Fruit fly (Drosophila melanogaster) whole organism, embryonic: ENCODE data around the gene Capr.
A peak's percentile ranks its signal among the peaks of the same experiment; 100 is the strongest.

Source experiments
- CG11723 ChIP-seq: fragments of 200-800 bp; sonication (Bioruptor generic); optimal IDR thresholded peaks from 2 replicates; lab custom pipeline; 2017; ENCODE audit warnings: missing biosample characterization, mild to moderate bottlenecking, missing genetic modification characterization
- CG12391 ChIP-seq: fragments of 200-800 bp; sonication (Bioruptor generic); optimal IDR thresholded peaks from 3 replicates; lab custom pipeline; 2018; ENCODE audit warnings: missing biosample characterization, mild to moderate bottlenecking, missing genetic modification characterization, moderate library complexity
- CG12659 ChIP-seq: fragments of 200-800 bp; sonication (Bioruptor generic); optimal IDR thresholded peaks from 3 replicates; lab custom pipeline; 2017; ENCODE audit warnings: mild to moderate bottlenecking, missing biosample characterization, missing genetic modification reagents, missing genetic modification characterization
- CG15073 ChIP-seq: fragments of 200-800 bp; sonication (Bioruptor generic); optimal IDR thresholded peaks from 2 replicates; lab custom pipeline; 2016; ENCODE audit warnings: missing biosample characterization, missing genetic modification characterization
- CG15269 ChIP-seq: fragments of 200-800 bp; sonication (Bioruptor generic); optimal IDR thresholded peaks from 2 replicates; lab custom pipeline; 2018; ENCODE audit warnings: missing biosample characterization, mild to moderate bottlenecking, missing genetic modification characterization, moderate library complexity
- CG15696 ChIP-seq: fragments of 200-800 bp; sonication (Bioruptor generic); optimal IDR thresholded peaks from 2 replicates; lab custom pipeline; 2019; ENCODE audit warnings: missing biosample characterization, mild to moderate bottlenecking, missing genetic modification characterization, moderate library complexity
- CG1602 ChIP-seq: fragments of 200-800 bp; sonication (Bioruptor generic); optimal IDR thresholded peaks from 3 replicates; lab custom pipeline; 2016; ENCODE audit warnings: missing biosample characterization, missing genetic modification characterization
- CG1603 ChIP-seq: fragments of 200-800 bp; sonication (Bioruptor generic); optimal IDR thresholded peaks from 2 replicates; lab custom pipeline; 2019; ENCODE audit warnings: missing biosample characterization, mild to moderate bottlenecking, missing genetic modification characterization, moderate library complexity
- CG31365 ChIP-seq: fragments of 200-800 bp; sonication (Bioruptor generic); optimal IDR thresholded peaks from 2 replicates; lab custom pipeline; 2018; ENCODE audit warnings: missing biosample characterization, mild to moderate bottlenecking, missing genetic modification characterization
- CG31441 ChIP-seq: fragments of 200-800 bp; sonication (Bioruptor generic); IDR thresholded peaks from 2 replicates; pipeline ENCODE4 v1.3.6; 2022; ENCODE audit warnings: missing biosample characterization, missing genetic modification characterization
- CG4404 ChIP-seq: fragments of 200-800 bp; sonication (Bioruptor generic); IDR thresholded peaks from 2 replicates; pipeline ENCODE4 v1.3.6; 2022; ENCODE audit warnings: missing biosample characterization, missing genetic modification characterization
- CG6175 ChIP-seq: fragments of 200-800 bp; sonication (Bioruptor generic); IDR thresholded peaks from 3 replicates; pipeline ENCODE4 v1.3.6; 2022; ENCODE audit warnings: missing biosample characterization, missing genetic modification characterization
- CG7556 ChIP-seq: fragments of 200-800 bp; sonication (Bioruptor generic); optimal IDR thresholded peaks from 2 replicates; lab custom pipeline; 2017; ENCODE audit warnings: missing biosample characterization, mild to moderate bottlenecking, missing genetic modification characterization
- CG8359 ChIP-seq: fragments of 200-800 bp; sonication (Bioruptor generic); optimal IDR thresholded peaks from 2 replicates; lab custom pipeline; 2017; ENCODE audit warnings: missing biosample characterization, mild to moderate bottlenecking, missing genetic modification characterization, borderline replicate concordance
- CG9727 ChIP-seq: fragments of 200-800 bp; sonication (Bioruptor generic); optimal IDR thresholded peaks from 3 replicates; lab custom pipeline; 2017; ENCODE audit warnings: missing biosample characterization, mild to moderate bottlenecking, missing genetic modification characterization
- D19B ChIP-seq: fragments of 200-800 bp; sonication (Bioruptor generic); optimal IDR thresholded peaks from 2 replicates; lab custom pipeline; 2017; ENCODE audit warnings: missing biosample characterization, mild to moderate bottlenecking, missing genetic modification characterization
- Dfd ChIP-seq, 2 experiments: fragments of >200 bp; optimal IDR thresholded peaks; 2 replicates each; lab custom pipeline; 2017; ENCODE audit warnings: missing biosample characterization in 2 of 2, missing genetic modification characterization in 2 of 2
- Dll ChIP-seq: fragments of 200-800 bp; sonication (Bioruptor generic); IDR thresholded peaks from 4 replicates; pipeline ENCODE4 v1.3.6; 2022; ENCODE audit warnings: missing biosample characterization, missing genetic modification characterization; ENCODE audit not compliant: partially characterized antibody
- E2f2 ChIP-seq: fragments of 200-800 bp; sonication (Bioruptor generic); IDR thresholded peaks from 2 replicates; pipeline ENCODE4 v1.3.6; 2022; ENCODE audit warnings: missing biosample characterization, missing genetic modification characterization
- Gug ChIP-seq: fragments of 200-800 bp; sonication (Bioruptor generic); IDR thresholded peaks from 4 replicates; pipeline ENCODE4 v1.3.6; 2022; ENCODE audit warnings: missing biosample characterization, missing genetic modification characterization
- H15 ChIP-seq: fragments of 200-800 bp; sonication (Bioruptor generic); IDR thresholded peaks from 3 replicates; pipeline ENCODE4 v1.3.6; 2022; ENCODE audit warnings: missing biosample characterization, missing genetic modification characterization
- HHEX ChIP-seq: fragments of 200-800 bp; sonication (Bioruptor generic); optimal IDR thresholded peaks from 3 replicates; lab custom pipeline; 2017; ENCODE audit warnings: missing biosample characterization, mild to moderate bottlenecking, missing genetic modification characterization, missing genetic modification reagents
- MTF-1 ChIP-seq: fragments of 200-800 bp; sonication (Bioruptor generic); optimal IDR thresholded peaks from 2 replicates; lab custom pipeline; 2018; ENCODE audit warnings: missing biosample characterization, mild to moderate bottlenecking, missing genetic modification characterization, borderline replicate concordance
- NC2β ChIP-seq: fragments of 200-800 bp; sonication (Bioruptor generic); optimal IDR thresholded peaks from 2 replicates; lab custom pipeline; 2016; ENCODE audit warnings: missing biosample characterization, missing genetic modification characterization
- Oli ChIP-seq: fragments of 200-800 bp; sonication (Bioruptor generic); optimal IDR thresholded peaks from 2 replicates; lab custom pipeline; 2018; ENCODE audit warnings: missing biosample characterization, mild to moderate bottlenecking, missing genetic modification characterization, moderate library complexity
- Opbp ChIP-seq: fragments of 200-800 bp; sonication (Bioruptor generic); IDR thresholded peaks from 3 replicates; pipeline ENCODE4 v1.3.6; 2022; ENCODE audit warnings: missing biosample characterization, missing genetic modification characterization; ENCODE audit not compliant: partially characterized antibody
- Rx ChIP-seq: fragments of 200-800 bp; sonication (Bioruptor generic); IDR thresholded peaks from 2 replicates; pipeline ENCODE4 v1.3.6; 2022; ENCODE audit warnings: missing biosample characterization, missing genetic modification characterization
- Side ChIP-seq: fragments of 200-800 bp; sonication (Bioruptor generic); optimal IDR thresholded peaks from 2 replicates; lab custom pipeline; 2016; ENCODE audit warnings: missing biosample characterization, missing genetic modification characterization
- abd-A ChIP-seq: fragments of 200-800 bp; sonication (Bioruptor generic); optimal IDR thresholded peaks from 3 replicates; lab custom pipeline; 2019; ENCODE audit warnings: missing biosample characterization, mild to moderate bottlenecking, missing genetic modification characterization, moderate library complexity
- ac ChIP-seq: fragments of 200-800 bp; sonication (Bioruptor generic); optimal IDR thresholded peaks from 3 replicates; lab custom pipeline; 2017; ENCODE audit warnings: missing biosample characterization, mild to moderate bottlenecking, missing genetic modification characterization
- caup ChIP-seq: fragments of 200-800 bp; sonication (Bioruptor generic); optimal IDR thresholded peaks from 3 replicates; lab custom pipeline; 2017; ENCODE audit warnings: missing biosample characterization, mild to moderate bottlenecking, missing genetic modification characterization, moderate library complexity; ENCODE audit not compliant: severe bottlenecking
- chm ChIP-seq: fragments of 200-800 bp; sonication (Bioruptor generic); IDR thresholded peaks from 2 replicates; pipeline ENCODE4 v1.3.6; 2022; ENCODE audit warnings: missing biosample characterization, missing genetic modification characterization
- chn ChIP-seq: fragments of 200-800 bp; sonication (Bioruptor generic); optimal IDR thresholded peaks from 2 replicates; lab custom pipeline; 2016; ENCODE audit warnings: missing biosample characterization, missing genetic modification characterization
- dpn ChIP-seq, 2 experiments: fragments of 200-800 bp; sonication (Bioruptor generic); optimal IDR thresholded peaks; 3 replicates each; lab custom pipeline; 2016; ENCODE audit warnings: missing biosample characterization in 2 of 2, missing genetic modification characterization in 2 of 2
- dysf ChIP-seq: fragments of 200-800 bp; sonication (Bioruptor generic); IDR thresholded peaks from 3 replicates; pipeline ENCODE4 v1.3.6; 2022; ENCODE audit warnings: missing biosample characterization, missing genetic modification characterization
- jing ChIP-seq: fragments of 200-800 bp; sonication (Bioruptor generic); optimal IDR thresholded peaks from 2 replicates; lab custom pipeline; 2018; ENCODE audit warnings: missing biosample characterization, mild to moderate bottlenecking, missing genetic modification characterization
- mam ChIP-seq: fragments of 200-800 bp; sonication (Bioruptor generic); optimal IDR thresholded peaks from 3 replicates; lab custom pipeline; 2016; ENCODE audit warnings: missing biosample characterization, missing genetic modification characterization
- prd ChIP-seq, 3 experiments: fragments of >200 bp in 2 of 3; fragments of 200-800 bp in 1 of 3; sonication (Bioruptor generic) in 1 of 3; optimal IDR thresholded peaks in 2 of 3; IDR thresholded peaks in 1 of 3; 2 replicates in 2 of 3; 3 replicates in 1 of 3; pipeline versions ENCODE4 v1.3.6 to Lab custom; 2017 to 2022; ENCODE audit warnings: missing biosample characterization in 1 of 3, missing genetic modification characterization in 1 of 3
- psq ChIP-seq: fragments of 200-800 bp; sonication (Bioruptor generic); optimal IDR thresholded peaks from 2 replicates; lab custom pipeline; 2017; ENCODE audit warnings: missing biosample characterization, missing genetic modification characterization
- rib ChIP-seq: fragments of 200-800 bp; sonication (Bioruptor generic); IDR thresholded peaks from 2 replicates; pipeline ENCODE4 v1.3.6; 2022; ENCODE audit warnings: missing biosample characterization, missing genetic modification characterization
- sens-2 ChIP-seq: fragments of 200-800 bp; sonication (Bioruptor generic); IDR thresholded peaks from 2 replicates; pipeline ENCODE4 v1.3.6; 2022; ENCODE audit warnings: missing biosample characterization, missing genetic modification characterization
- sr ChIP-seq: fragments of 200-800 bp; sonication (Bioruptor generic); IDR thresholded peaks from 3 replicates; pipeline ENCODE4 v1.3.6; 2022; ENCODE audit warnings: missing biosample characterization, missing genetic modification characterization
- stc ChIP-seq: fragments of 200-800 bp; sonication (Bioruptor generic); IDR thresholded peaks from 2 replicates; pipeline ENCODE4 v1.3.6; 2022; ENCODE audit warnings: missing biosample characterization, missing genetic modification characterization
- tio ChIP-seq: fragments of 200-800 bp; sonication (Bioruptor generic); optimal IDR thresholded peaks from 2 replicates; lab custom pipeline; 2017; ENCODE audit warnings: missing biosample characterization, missing genetic modification characterization, inconsistent platforms
- tx ChIP-seq: fragments of 200-800 bp; sonication (Bioruptor generic); optimal IDR thresholded peaks from 2 replicates; lab custom pipeline; 2016; ENCODE audit warnings: missing biosample characterization, missing genetic modification characterization
- unpg ChIP-seq: fragments of 200-800 bp; sonication (Bioruptor generic); optimal IDR thresholded peaks from 3 replicates; lab custom pipeline; 2018; ENCODE audit warnings: missing biosample characterization, mild to moderate bottlenecking, missing genetic modification characterization, moderate library complexity
- z ChIP-seq: fragments of 200-800 bp; sonication (Bioruptor generic); IDR thresholded peaks from 3 replicates; pipeline ENCODE4 v1.3.6; 2022; ENCODE audit warnings: missing biosample characterization, missing genetic modification characterization

Capr gene

dm6 chr3L:18640584-18641527, 32.3 kb downstream of the Capr start (continued):
- TF ChIP-seq tx (GFP tag; lab: Kevin White, UChicago), result peak; percentile 93
- TF ChIP-seq chm, result peak; percentile 97; the same call in 1 of the 2 replicates
- peak; percentile 85 for TF ChIP-seq CG1602 (GFP tag; lab: Kevin White, UChicago)
- TF ChIP-seq Gug, result peak; percentile 95
- peak; percentile 98 for TF ChIP-seq dysf (GFP tag; lab: Robert Waterston, UW)
- peak; percentile 91 for TF ChIP-seq CG9727 (GFP tag; lab: Kevin White, UChicago)
- TF ChIP-seq CG15269 (tag; lab: Kevin White, UChicago), result peak; percentile 95
- no peak for TF ChIP-seq Dll
- peak; percentile 72 for TF ChIP-seq CG11723 (GFP tag; lab: Kevin White, UChicago)
- TF ChIP-seq CG15696, result peak; percentile 83
- peak; percentile 84 for TF ChIP-seq abd-A (tag; lab: Kevin White, UChicago)
- TF ChIP-seq CG4404, result peak; percentile 93
- TF ChIP-seq mam, result peak; percentile 98
- TF ChIP-seq caup, result peak; percentile 94
- TF ChIP-seq CG12659 (GFP tag; lab: Kevin White, UChicago), result peak; percentile 93
- peak; percentile 89 for TF ChIP-seq sr (GFP tag; lab: Robert Waterston, UW)
- TF ChIP-seq Dfd (GFP tag; optimal IDR thresholded peaks at IDR 0.05; lab: Kevin White, UChicago), result peak in 1 of 2 experiments; percentile 92
- peak; percentile 79 for TF ChIP-seq E2f2 (GFP tag; lab: Robert Waterston, UW)
- TF ChIP-seq sens-2 (GFP tag; lab: Robert Waterston, UW), result peak; percentile 94
- TF ChIP-seq ac, result peak; percentile 53
- peak; percentile 86 for TF ChIP-seq chn (GFP tag; lab: Kevin White, UChicago)
- peak; percentile 92 to 97 for TF ChIP-seq dpn (GFP tag; optimal IDR thresholded peaks at IDR 0.05; lab: Kevin White, UChicago)
- TF ChIP-seq jing, result peak; percentile 85
- TF ChIP-seq prd (optimal IDR thresholded peaks at IDR 0.05; lab: Kevin White, UChicago), result no peak
- peak; percentile 98 for TF ChIP-seq prd (GFP tag; IDR thresholded peaks at IDR 0.05; lab: Robert Waterston, UW)
- peak; percentile 86 for TF ChIP-seq D19B
- peak; percentile 76 for TF ChIP-seq Side (GFP tag; lab: Kevin White, UChicago)
- peak; percentile 97 for TF ChIP-seq H15 (GFP tag; lab: Robert Waterston, UW)
- TF ChIP-seq CG31365 (tag; lab: Kevin White, UChicago), result peak; percentile 80
- peak; percentile 97 for TF ChIP-seq CG6175 (GFP tag; lab: Robert Waterston, UW)
- TF ChIP-seq CG15073 (GFP tag; lab: Kevin White, UChicago), result peak; percentile 97
- TF ChIP-seq CG8359, result peak; percentile 48
- TF ChIP-seq stc (GFP tag; lab: Robert Waterston, UW), result peak; percentile 97
- peak; percentile 97 for TF ChIP-seq CG31441 (GFP tag; lab: Robert Waterston, UW)
- peak; percentile 72 for TF ChIP-seq MTF-1 (GFP tag; lab: Kevin White, UChicago)
- peak; percentile 98 for TF ChIP-seq CG7556 (GFP tag; lab: Kevin White, UChicago)
- peak; percentile 96 for TF ChIP-seq Rx (GFP tag; lab: Robert Waterston, UW)
- peak; percentile 75 for TF ChIP-seq tio
- no peak for TF ChIP-seq Opbp
- TF ChIP-seq NC2β, result peak; percentile 87
- peak; percentile 93 for TF ChIP-seq unpg (GFP tag; lab: Kevin White, UChicago)
- peak; percentile 75 for TF ChIP-seq z (GFP tag; lab: Robert Waterston, UW)
- TF ChIP-seq CG1603 (tag; lab: Kevin White, UChicago), result peak; percentile 88
- TF ChIP-seq CG12391 (tag; lab: Kevin White, UChicago), result peak; percentile 89
- TF ChIP-seq psq (GFP tag; lab: Kevin White, UChicago), result peak; percentile 73
- TF ChIP-seq HHEX (GFP tag; lab: Kevin White, UChicago), result peak; percentile 90
- peak; percentile 87 for TF ChIP-seq Oli (tag; lab: Kevin White, UChicago)
- peak; percentile 98 for TF ChIP-seq rib (GFP tag; lab: Robert Waterston, UW)
